Fruit fly (Drosophila melanogaster) whole organism, embryonic: ENCODE data around the gene Sec8.

Experiments used
- CG10274 ChIP-seq: fragments of 200-800 bp; sonication (Bioruptor generic); optimal IDR thresholded peaks from 3 replicates; lab custom pipeline; 2017; ENCODE audit warnings: missing biosample characterization, mild to moderate bottlenecking, missing genetic modification characterization
- CG10979 ChIP-seq: fragments of 200-800 bp; sonication (Bioruptor generic); optimal IDR thresholded peaks from 2 replicates; lab custom pipeline; 2018; ENCODE audit warnings: missing biosample characterization, mild to moderate bottlenecking, missing genetic modification characterization, moderate library complexity
- CG11504 ChIP-seq: fragments of 200-800 bp; sonication (Bioruptor generic); optimal IDR thresholded peaks from 3 replicates; lab custom pipeline; 2019; ENCODE audit warnings: missing biosample characterization, mild to moderate bottlenecking, missing genetic modification characterization, moderate library complexity
- CG12219 ChIP-seq: fragments of 200-800 bp; sonication (Bioruptor generic); optimal IDR thresholded peaks from 3 replicates; lab custom pipeline; 2018; ENCODE audit warnings: missing biosample characterization, mild to moderate bottlenecking, missing genetic modification characterization
- CG12769 ChIP-seq: fragments of 200-800 bp; sonication (Bioruptor generic); optimal IDR thresholded peaks from 2 replicates; lab custom pipeline; 2019; ENCODE audit warnings: missing biosample characterization, mild to moderate bottlenecking, missing genetic modification characterization, moderate library complexity
- CG13624 ChIP-seq: fragments of 200-800 bp; sonication (Bioruptor generic); optimal IDR thresholded peaks from 2 replicates; lab custom pipeline; 2016; ENCODE audit warnings: missing biosample characterization, missing genetic modification characterization
- CG13894 ChIP-seq: fragments of 200-800 bp; sonication (Bioruptor generic); optimal IDR thresholded peaks from 3 replicates; lab custom pipeline; 2018; ENCODE audit warnings: missing biosample characterization, mild to moderate bottlenecking, missing genetic modification characterization, moderate library complexity
- CG14014 ChIP-seq: fragments of 200-800 bp; sonication (Bioruptor generic); IDR thresholded peaks from 2 replicates; pipeline ENCODE4 v1.3.6; 2022; ENCODE audit warnings: missing biosample characterization, missing genetic modification characterization
- CG14710 ChIP-seq: fragments of 200-800 bp; sonication (Bioruptor generic); optimal IDR thresholded peaks from 3 replicates; lab custom pipeline; 2019; ENCODE audit warnings: missing biosample characterization, mild to moderate bottlenecking, missing genetic modification characterization, moderate library complexity
- CG16779 ChIP-seq: fragments of 200-800 bp; sonication (Bioruptor generic); IDR thresholded peaks from 2 replicates; pipeline ENCODE4 v1.3.6; 2022; ENCODE audit warnings: missing biosample characterization, missing genetic modification characterization
- CG2678 ChIP-seq: fragments of 200-800 bp; sonication (Bioruptor generic); optimal IDR thresholded peaks from 3 replicates; lab custom pipeline; 2019; ENCODE audit warnings: missing biosample characterization, mild to moderate bottlenecking, missing genetic modification characterization, moderate library complexity
- CG30403 ChIP-seq: fragments of 200-800 bp; sonication (Bioruptor generic); optimal IDR thresholded peaks from 3 replicates; lab custom pipeline; 2016; ENCODE audit warnings: missing biosample characterization, missing genetic modification characterization
- CG32772 ChIP-seq: fragments of 200-800 bp; sonication (Bioruptor generic); IDR thresholded peaks from 2 replicates; pipeline ENCODE4 v1.3.6; 2022; ENCODE audit warnings: missing biosample characterization, missing genetic modification characterization
- CG3281 ChIP-seq: fragments of 200-800 bp; sonication (Bioruptor generic); optimal IDR thresholded peaks from 3 replicates; lab custom pipeline; 2017; ENCODE audit warnings: missing biosample characterization, mild to moderate bottlenecking, missing genetic modification characterization
- CG6813 ChIP-seq: fragments of 200-800 bp; sonication (Bioruptor generic); optimal IDR thresholded peaks from 2 replicates; lab custom pipeline; 2017; ENCODE audit warnings: missing biosample characterization, missing genetic modification characterization, mild to moderate bottlenecking, moderate library complexity, missing genetic modification reagents
- CG9215 ChIP-seq: fragments of 200-800 bp; sonication (Bioruptor generic); IDR thresholded peaks from 2 replicates; pipeline ENCODE4 v1.3.6; 2022; ENCODE audit warnings: missing biosample characterization, missing genetic modification characterization
- CG9797 ChIP-seq: fragments of 200-800 bp; sonication (Bioruptor generic); optimal IDR thresholded peaks from 3 replicates; lab custom pipeline; 2018; ENCODE audit warnings: missing biosample characterization, mild to moderate bottlenecking, missing genetic modification characterization
- CG9817 ChIP-seq: fragments of 200-800 bp; sonication (Bioruptor generic); optimal IDR thresholded peaks from 2 replicates; lab custom pipeline; 2018; ENCODE audit warnings: missing biosample characterization, mild to moderate bottlenecking, missing genetic modification characterization, moderate library complexity
- CG9932 ChIP-seq: fragments of 200-800 bp; sonication (Bioruptor generic); IDR thresholded peaks from 2 replicates; pipeline ENCODE4 v1.3.6; 2022; ENCODE audit warnings: missing biosample characterization, missing genetic modification characterization
- Dad ChIP-seq: fragments of 200-800 bp; sonication (Bioruptor generic); optimal IDR thresholded peaks from 3 replicates; lab custom pipeline; 2016; ENCODE audit warnings: missing biosample characterization, missing genetic modification characterization
- Dll ChIP-seq: fragments of 200-800 bp; sonication (Bioruptor generic); IDR thresholded peaks from 4 replicates; pipeline ENCODE4 v1.3.6; 2022; ENCODE audit warnings: missing biosample characterization, missing genetic modification characterization; ENCODE audit not compliant: partially characterized antibody
- Doc3 ChIP-seq: fragments of 200-800 bp; sonication (Bioruptor generic); IDR thresholded peaks from 3 replicates; pipeline ENCODE4 v1.3.6; 2022; ENCODE audit warnings: missing biosample characterization, missing genetic modification characterization; ENCODE audit not compliant: partially characterized antibody
- Ets65A ChIP-seq: fragments of 200-800 bp; sonication (Bioruptor generic); peaks from one replicate; lab custom pipeline; 2016; ENCODE audit warnings: missing biosample characterization, missing genetic modification characterization
- GATAe ChIP-seq: fragments of 200-800 bp; sonication (Bioruptor generic); conservative IDR thresholded peaks from 2 replicates; pipeline ENCODE4 v1.3.6; 2022; ENCODE audit warnings: missing biosample characterization, missing genetic modification characterization
- HHEX ChIP-seq: fragments of 200-800 bp; sonication (Bioruptor generic); optimal IDR thresholded peaks from 3 replicates; lab custom pipeline; 2017; ENCODE audit warnings: missing biosample characterization, mild to moderate bottlenecking, missing genetic modification characterization, missing genetic modification reagents
- Hey ChIP-seq: fragments of 200-800 bp; sonication (Bioruptor generic); optimal IDR thresholded peaks from 3 replicates; lab custom pipeline; 2018; ENCODE audit warnings: missing biosample characterization, mild to moderate bottlenecking, missing genetic modification characterization
- Max ChIP-seq: fragments of 200-800 bp; sonication (Bioruptor generic); optimal IDR thresholded peaks from 2 replicates; lab custom pipeline; 2016; ENCODE audit warnings: missing biosample characterization, mild to moderate bottlenecking, missing genetic modification characterization
- Med ChIP-seq: fragments of 200-800 bp; sonication (Bioruptor generic); peaks from one replicate; lab custom pipeline; 2016; ENCODE audit warnings: missing biosample characterization, missing genetic modification characterization, mild to moderate bottlenecking, inconsistent platforms, moderate library complexity
- Mrtf ChIP-seq: fragments of 200-800 bp; sonication (Bioruptor generic); IDR thresholded peaks from 3 replicates; pipeline ENCODE4 v1.3.6; 2022; ENCODE audit warnings: missing biosample characterization, missing genetic modification characterization
- Sin3A ChIP-seq: fragments of >200 bp; optimal IDR thresholded peaks from 2 replicates; lab custom pipeline; 2018
- Xrp1 ChIP-seq: fragments of 200-800 bp; sonication (Bioruptor generic); IDR thresholded peaks from 2 replicates; pipeline ENCODE4 v1.3.6; 2022; ENCODE audit warnings: missing biosample characterization, missing genetic modification characterization
- ac ChIP-seq: fragments of 200-800 bp; sonication (Bioruptor generic); optimal IDR thresholded peaks from 3 replicates; lab custom pipeline; 2017; ENCODE audit warnings: missing biosample characterization, mild to moderate bottlenecking, missing genetic modification characterization
- chif ChIP-seq, 2 experiments: fragments of 200-800 bp; sonication (Bioruptor generic); optimal IDR thresholded peaks; 3 replicates each; lab custom pipeline; 2016; ENCODE audit warnings: missing biosample characterization in 2 of 2, missing genetic modification characterization in 2 of 2
- croc ChIP-seq: fragments of 200-800 bp; sonication (Bioruptor generic); conservative IDR thresholded peaks from 3 replicates; pipeline ENCODE4 v1.3.6; 2022; ENCODE audit warnings: missing biosample characterization, missing genetic modification characterization
- dysf ChIP-seq: fragments of 200-800 bp; sonication (Bioruptor generic); IDR thresholded peaks from 3 replicates; pipeline ENCODE4 v1.3.6; 2022; ENCODE audit warnings: missing biosample characterization, missing genetic modification characterization
- eve ChIP-seq, 2 experiments: fragments of >200 bp; optimal IDR thresholded peaks; 2 replicates each; lab custom pipeline; 2017; ENCODE audit warnings: missing biosample characterization in 2 of 2, missing genetic modification characterization in 2 of 2
- fd3F ChIP-seq: fragments of 200-800 bp; sonication (Bioruptor generic); optimal IDR thresholded peaks from 2 replicates; lab custom pipeline; 2018; ENCODE audit warnings: missing biosample characterization, mild to moderate bottlenecking, missing genetic modification characterization, moderate library complexity
- grau ChIP-seq: fragments of 200-800 bp; optimal IDR thresholded peaks from 3 replicates; lab custom pipeline; 2019; ENCODE audit warnings: missing biosample characterization, mild to moderate bottlenecking, missing genetic modification characterization, moderate library complexity
- ken ChIP-seq: fragments of 200-800 bp; sonication (Bioruptor generic); IDR thresholded peaks from 3 replicates; pipeline ENCODE4 v1.3.6; 2022; ENCODE audit warnings: missing biosample characterization, missing genetic modification characterization
- nau ChIP-seq: fragments of 200-800 bp; sonication (Bioruptor generic); optimal IDR thresholded peaks from 3 replicates; lab custom pipeline; 2017; ENCODE audit warnings: missing biosample characterization, mild to moderate bottlenecking, missing genetic modification characterization, missing genetic modification reagents
- org-1 ChIP-seq: fragments of 200-800 bp; sonication (Bioruptor generic); optimal IDR thresholded peaks from 2 replicates; lab custom pipeline; 2017; ENCODE audit warnings: missing biosample characterization, missing genetic modification characterization
- pnt ChIP-seq: fragments of 200-800 bp; sonication (Bioruptor generic); optimal IDR thresholded peaks from 3 replicates; lab custom pipeline; 2016; ENCODE audit warnings: missing biosample characterization, missing genetic modification characterization
- run ChIP-seq: fragments of 200-800 bp; sonication (Bioruptor generic); optimal IDR thresholded peaks from 3 replicates; lab custom pipeline; 2018; ENCODE audit warnings: missing biosample characterization, mild to moderate bottlenecking, missing genetic modification characterization
- slbo ChIP-seq: fragments of 200-800 bp; sonication (Bioruptor generic); IDR thresholded peaks from 2 replicates; pipeline ENCODE4 v1.3.6; 2022; ENCODE audit warnings: missing biosample characterization, missing genetic modification characterization
- slou ChIP-seq: fragments of 200-800 bp; sonication (Bioruptor generic); optimal IDR thresholded peaks from 3 replicates; lab custom pipeline; 2016; ENCODE audit warnings: missing biosample characterization, missing genetic modification characterization
- sna ChIP-seq: fragments of 200-800 bp; sonication (Bioruptor generic); IDR thresholded peaks from 2 replicates; pipeline ENCODE4 v1.3.6; 2022; ENCODE audit warnings: missing biosample characterization, missing genetic modification characterization; ENCODE audit not compliant: partially characterized antibody
- tin ChIP-seq: fragments of 200-800 bp; sonication (Bioruptor generic); optimal IDR thresholded peaks from 3 replicates; lab custom pipeline; 2016; ENCODE audit warnings: missing biosample characterization, missing genetic modification characterization
- tup ChIP-seq: fragments of 200-800 bp; sonication (Bioruptor generic); optimal IDR thresholded peaks from 2 replicates; lab custom pipeline; 2016; ENCODE audit warnings: missing biosample characterization, mild to moderate bottlenecking, missing genetic modification characterization, moderate library complexity
- usp ChIP-seq: fragments of >200 bp; optimal IDR thresholded peaks from 2 replicates; lab custom pipeline; 2017; ENCODE audit warnings: missing biosample characterization, missing genetic modification characterization

Gene Sec8

DNA sequence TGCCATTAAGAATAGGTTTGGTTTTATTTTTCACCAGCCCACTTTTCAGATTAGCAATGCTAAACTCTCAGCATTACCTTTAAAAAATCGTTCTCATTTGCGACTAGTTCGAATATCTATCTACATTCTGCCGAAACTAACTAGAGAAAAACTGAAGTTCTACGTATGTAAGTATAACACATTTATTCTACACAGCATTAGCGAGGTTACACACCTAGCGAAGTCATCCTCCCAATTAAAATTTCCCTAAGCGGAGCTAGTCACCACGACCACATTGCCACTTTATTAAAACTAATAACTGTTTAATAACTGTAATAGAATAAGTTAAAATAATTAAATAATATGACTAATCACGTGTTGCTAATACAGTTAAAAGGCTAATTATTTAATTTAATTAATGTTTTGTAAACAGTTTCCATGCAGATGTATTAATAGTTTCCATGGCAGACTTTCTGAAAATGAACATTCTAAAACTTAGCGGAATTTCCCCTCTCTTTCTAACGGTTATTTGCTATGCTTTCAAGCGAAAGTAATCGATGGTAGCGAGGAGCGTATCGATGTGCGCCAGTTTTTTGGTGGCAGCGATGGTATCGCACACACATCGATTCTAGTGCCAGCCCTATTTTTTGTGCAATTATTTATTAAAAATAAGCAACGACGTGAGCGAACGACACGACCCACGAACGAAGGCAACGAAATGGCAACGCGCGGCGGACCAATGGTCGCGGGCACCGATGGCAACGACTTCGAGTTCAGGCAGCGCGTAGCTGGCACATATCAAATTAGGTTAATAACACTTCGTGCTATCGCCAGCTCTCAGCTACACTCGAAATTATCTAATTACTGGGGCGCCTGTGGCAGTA is 20.2 kb upstream of the Sec8 start, which contains the start of gene jagn (continued):
- no peak for TF ChIP-seq Hey (tag; lab: Kevin White, UChicago)
- peak; percentile 68 for TF ChIP-seq CG13624 (GFP tag; lab: Kevin White, UChicago)
- peak; percentile 91 for TF ChIP-seq slbo
- TF ChIP-seq grau (tag; lab: Kevin White, UChicago), result peak; percentile 55
- TF ChIP-seq CG32772 (GFP tag; lab: Robert Waterston, UW), result 0 out of 2 replicates have a peak, but pooled peaks have one; percentile 38
- no peak for TF ChIP-seq CG2678 (tag; lab: Kevin White, UChicago)
- peak; percentile 99 for TF ChIP-seq Dll (GFP tag; lab: Robert Waterston, UW)
- TF ChIP-seq ac, result no peak
- peak; percentile 68; the same call in 2 of the 3 replicates for TF ChIP-seq Mrtf (GFP tag; lab: Robert Waterston, UW)
- TF ChIP-seq nau (GFP tag; lab: Kevin White, UChicago), result no peak
- TF ChIP-seq fd3F, result peak; percentile 18
- no peak for TF ChIP-seq CG12769 (tag; lab: Kevin White, UChicago)
- peak; percentile 35 for TF ChIP-seq CG3281
- TF ChIP-seq Max (GFP tag; lab: Kevin White, UChicago), result peak; percentile 54
- peak; percentile 75 for TF ChIP-seq Sin3A (lab: Kevin White, UChicago)
- TF ChIP-seq Xrp1 (GFP tag; lab: Robert Waterston, UW), result peak; percentile 38; the same call in 1 of the 2 replicates
- TF ChIP-seq run (tag; lab: Kevin White, UChicago), result no peak
- TF ChIP-seq croc (GFP tag; lab: Robert Waterston, UW), result no peak
- 0 out of 2 replicates have a peak, but pooled peaks have one; percentile 27 for TF ChIP-seq CG16779 (GFP tag; lab: Robert Waterston, UW)
- TF ChIP-seq CG9932 (GFP tag; lab: Robert Waterston, UW), result peak; percentile 95
- TF ChIP-seq Doc3 (GFP tag; lab: Robert Waterston, UW), result peak; percentile 99
- peak; percentile 58 for TF ChIP-seq tin (GFP tag; lab: Kevin White, UChicago)
- TF ChIP-seq sna (GFP tag; lab: Robert Waterston, UW), result peak; percentile 99
- TF ChIP-seq CG6813 (GFP tag; lab: Kevin White, UChicago), result no peak
- TF ChIP-seq ken, result peak; percentile 48; the same call in 2 of the 3 replicates
- no peak for TF ChIP-seq slou (GFP tag; lab: Kevin White, UChicago)
- TF ChIP-seq CG13894 (tag; lab: Kevin White, UChicago), result peak; percentile 31
- peak; percentile 55; the same call in 1 of the 2 replicates for TF ChIP-seq CG14014 (GFP tag; lab: Robert Waterston, UW)
- TF ChIP-seq CG11504 (tag; lab: Kevin White, UChicago), result no peak
- no peak for TF ChIP-seq eve (GFP tag; optimal IDR thresholded peaks at IDR 0.05; lab: Kevin White, UChicago)
- peak; percentile 48 for TF ChIP-seq Dad
- TF ChIP-seq GATAe, result no peak
- TF ChIP-seq dysf, result peak; percentile 63; the same call in 2 of the 3 replicates
- TF ChIP-seq CG9215 (GFP tag; lab: Robert Waterston, UW), result peak; percentile 66
- no peak for TF ChIP-seq org-1
- peak; percentile 48 for TF ChIP-seq CG9797 (GFP tag; lab: Kevin White, UChicago)
- peak; percentile 95 for TF ChIP-seq Ets65A (GFP tag; lab: Kevin White, UChicago)
- TF ChIP-seq chif (GFP tag; optimal IDR thresholded peaks at IDR 0.05; lab: Kevin White, UChicago), result peak in 1 of 2 experiments; percentile 33
- no peak for TF ChIP-seq CG10274 (GFP tag; lab: Kevin White, UChicago)
- peak; percentile 31 for TF ChIP-seq CG10979 (tag; lab: Kevin White, UChicago)
- peak; percentile 97 for TF ChIP-seq Med
- TF ChIP-seq tup (GFP tag; lab: Kevin White, UChicago), result peak; percentile 6
- no peak for TF ChIP-seq pnt (GFP tag; lab: Kevin White, UChicago)
- TF ChIP-seq CG30403 (GFP tag; lab: Kevin White, UChicago), result peak; percentile 68
- peak; percentile 21 for TF ChIP-seq CG12219 (GFP tag; lab: Kevin White, UChicago)
- TF ChIP-seq usp (GFP tag; lab: Kevin White, UChicago), result no peak
- peak; percentile 14 for TF ChIP-seq HHEX (GFP tag; lab: Kevin White, UChicago)
- TF ChIP-seq CG14710 (tag; lab: Kevin White, UChicago), result peak; percentile 82
- TF ChIP-seq CG9817 (tag; lab: Kevin White, UChicago), result peak; percentile 47
